Fruit fly (Drosophila melanogaster): ENCODE results near the gene CG1824.
A peak's percentile ranks its signal among the peaks of the same experiment; 100 is the strongest.

- TF ChIP-seq CG11617 (GFP tag; optimal IDR thresholded peaks at IDR 0.05), result peak; percentile 54
- TF ChIP-seq cnc (optimal IDR thresholded peaks at IDR 0.05), result no peak
- peak; percentile 98 for TF ChIP-seq Mnt (GFP tag; optimal IDR thresholded peaks at IDR 0.05)
These were observed 12.2 kb downstream of the CG1824 start, which contains the start of gene Pits for dm6 chrX:12582984-12583869.

Measured in whole organism, adult.